Fruit fly (Drosophila melanogaster) whole organism, wandering third instar larva: Measurements from ENCODE around the gene mew.

Experiments
- CG32264 ChIP-seq: fragments of 200-800 bp; sonication (Bioruptor generic); optimal IDR thresholded peaks from 2 replicates; lab custom pipeline; 2016; ENCODE audit warnings: missing biosample characterization, missing genetic modification characterization
- CG9705 ChIP-seq: fragments of 200-800 bp; sonication (Bioruptor generic); optimal IDR thresholded peaks from 2 replicates; lab custom pipeline; 2018; ENCODE audit warnings: missing biosample characterization, mild to moderate bottlenecking, missing genetic modification characterization
- Dif ChIP-seq: fragments of 200-275, 200-300 bp; sonication (Bioruptor generic); optimal IDR thresholded peaks from 2 replicates; lab custom pipeline; 2018; ENCODE audit warnings: missing biosample characterization, missing genetic modification characterization; ENCODE audit not compliant: partially characterized antibody
- HLH106 ChIP-seq: fragments of 200-800 bp; optimal IDR thresholded peaks from 3 replicates; lab custom pipeline; 2019; ENCODE audit warnings: missing biosample characterization, mild to moderate bottlenecking, missing genetic modification characterization, moderate library complexity
- Hr78 ChIP-seq: fragments of >200 bp; optimal IDR thresholded peaks from 2 replicates; lab custom pipeline; 2017; ENCODE audit warnings: missing biosample characterization, missing genetic modification characterization
- Hr83 ChIP-seq: fragments of 200-300 bp; sonication (Bioruptor generic); optimal IDR thresholded peaks from 2 replicates; lab custom pipeline; 2016; ENCODE audit warnings: missing biosample characterization, mild to moderate bottlenecking, missing genetic modification characterization, moderate library complexity; ENCODE audit not compliant: poor library complexity, severe bottlenecking
- Jra ChIP-seq: sonication (Bioruptor generic); optimal IDR thresholded peaks from 2 replicates; lab custom pipeline; 2016; ENCODE audit warnings: missing biosample characterization, missing genetic modification characterization
- Myc ChIP-seq: fragments of >200 bp; optimal IDR thresholded peaks from 2 replicates; lab custom pipeline; 2017
- N ChIP-seq: fragments of >200 bp; optimal IDR thresholded peaks from 2 replicates; lab custom pipeline; 2018; ENCODE audit warnings: missing biosample characterization, missing external identifiers, missing genetic modification characterization
- OdsH ChIP-seq: fragments of 200-800 bp; sonication (Bioruptor generic); optimal IDR thresholded peaks from 2 replicates; lab custom pipeline; 2016; ENCODE audit warnings: missing biosample characterization, mild to moderate bottlenecking, missing genetic modification characterization
- Rel ChIP-seq, 2 experiments: fragments of 200-800 bp; sonication (Bioruptor generic) in 1 of 2; optimal IDR thresholded peaks; 2 replicates in 1 of 2; 3 replicates in 1 of 2; lab custom pipeline; 2016 to 2019; ENCODE audit warnings: mild to moderate bottlenecking in 2 of 2, missing biosample characterization in 2 of 2, missing genetic modification characterization in 2 of 2, moderate library complexity in 1 of 2
- Sp1 ChIP-seq: fragments of 200-800 bp; sonication (Bioruptor generic); optimal IDR thresholded peaks from 3 replicates; lab custom pipeline; 2019; ENCODE audit warnings: missing biosample characterization, mild to moderate bottlenecking, missing genetic modification characterization, moderate library complexity
- Vsx2 ChIP-seq: fragments of 200-300, 225-300 bp; sonication (Bioruptor generic); optimal IDR thresholded peaks from 2 replicates; lab custom pipeline; 2018; ENCODE audit warnings: missing biosample characterization, missing genetic modification characterization; ENCODE audit not compliant: partially characterized antibody
- br ChIP-seq: fragments of 200-800 bp; sonication (Bioruptor generic); optimal IDR thresholded peaks from 2 replicates; lab custom pipeline; 2016; ENCODE audit warnings: missing biosample characterization, missing genetic modification characterization
- dl ChIP-seq, 2 experiments: fragments of 175-275, 200-275 bp in 1 of 2; fragments of 200-275 bp in 1 of 2; sonication (Bioruptor generic); optimal IDR thresholded peaks; lab custom pipeline; 2018; ENCODE audit warnings: mild to moderate bottlenecking in 2 of 2, missing biosample characterization in 2 of 2, missing genetic modification characterization in 2 of 2, moderate library complexity in 2 of 2; ENCODE audit not compliant: partially characterized antibody in 2 of 2, insufficient read depth in 1 of 2
- dmrt93B ChIP-seq: fragments of 200-800 bp; sonication (Bioruptor generic); optimal IDR thresholded peaks from 2 replicates; lab custom pipeline; 2018; ENCODE audit warnings: missing biosample characterization, mild to moderate bottlenecking, missing genetic modification characterization
- dsf ChIP-seq: sonication (Bioruptor generic); optimal IDR thresholded peaks from 2 replicates; lab custom pipeline; 2016; ENCODE audit warnings: missing biosample characterization, missing genetic modification characterization, borderline replicate concordance
- foxo ChIP-seq, 2 experiments: fragments of 200-800 bp; sonication (Bioruptor generic); optimal IDR thresholded peaks; 2 replicates in 1 of 2; 3 replicates in 1 of 2; lab custom pipeline; 2016 to 2017; ENCODE audit warnings: missing biosample characterization in 2 of 2, missing genetic modification characterization in 2 of 2
- jim ChIP-seq: fragments of 175-275, 200-325 bp; sonication (Bioruptor generic); optimal IDR thresholded peaks from 2 replicates; lab custom pipeline; 2016; ENCODE audit warnings: missing biosample characterization, mild to moderate bottlenecking, missing genetic modification characterization
- lola ChIP-seq: fragments of >200 bp; optimal IDR thresholded peaks from 2 replicates; lab custom pipeline; 2017; ENCODE audit warnings: missing biosample characterization, missing genetic modification characterization
- pan ChIP-seq: fragments of >200 bp; optimal IDR thresholded peaks from 2 replicates; lab custom pipeline; 2017
- psq ChIP-seq: fragments of 200-800 bp; sonication (Bioruptor generic); optimal IDR thresholded peaks from 3 replicates; lab custom pipeline; 2017; ENCODE audit warnings: missing biosample characterization, mild to moderate bottlenecking, missing genetic modification characterization, moderate library complexity
- sage ChIP-seq: fragments of 200-800 bp; sonication (Bioruptor generic); optimal IDR thresholded peaks from 2 replicates; lab custom pipeline; 2016; ENCODE audit warnings: missing biosample characterization, mild to moderate bottlenecking, missing genetic modification characterization
- sv ChIP-seq: fragments of 200-800 bp; sonication (Bioruptor generic); optimal IDR thresholded peaks from 3 replicates; lab custom pipeline; 2016; ENCODE audit warnings: missing biosample characterization, missing genetic modification characterization
- tai ChIP-seq: sonication (Bioruptor generic); optimal IDR thresholded peaks from 2 replicates; lab custom pipeline; 2016; ENCODE audit warnings: missing biosample characterization, missing genetic modification characterization
- woc ChIP-seq: sonication (Bioruptor generic); optimal IDR thresholded peaks from 2 replicates; lab custom pipeline; 2016; ENCODE audit warnings: missing biosample characterization, mild to moderate bottlenecking, missing genetic modification characterization

The mew gene

DNA sequence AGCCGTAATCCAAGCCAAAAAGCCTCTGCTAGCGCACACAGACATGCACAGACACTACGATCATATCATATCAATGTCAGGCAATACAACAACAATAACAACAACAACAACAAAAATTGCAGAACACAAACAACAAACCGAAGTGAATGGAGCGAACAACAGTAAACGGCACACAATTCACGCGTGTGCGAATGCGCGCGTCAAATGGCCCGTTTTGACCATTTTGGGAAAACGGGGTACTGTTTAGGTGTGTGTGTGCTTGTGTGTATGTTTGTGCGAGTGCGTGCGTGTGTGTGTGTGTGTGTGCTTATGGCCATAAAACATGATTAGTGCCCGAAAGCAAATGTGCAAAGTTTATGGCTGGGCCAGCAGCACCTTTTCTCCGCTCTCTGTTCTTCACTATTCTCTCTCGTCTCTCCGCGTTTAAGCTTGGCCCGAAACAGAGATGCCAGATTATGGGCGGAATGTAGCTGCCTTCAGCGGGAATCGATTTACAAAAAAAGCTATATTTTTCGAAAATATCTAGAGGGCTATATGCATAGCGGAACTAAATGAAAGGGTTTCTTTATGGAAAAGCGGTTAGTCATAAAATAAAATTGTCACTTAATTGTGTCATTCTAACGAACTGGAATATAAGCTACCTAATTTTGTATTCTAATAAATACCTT lies 42.7 kb upstream of the mew start:
- TF ChIP-seq pan (no peak), dsf (no peak), dl (GFP tag; optimal IDR thresholded peaks at IDR 0.05; lab: Kevin White, UChicago; ENCODE audit: insufficient read depth in 1 of 2, partially characterized antibody in 2 of 2) (no peak), dmrt93B (GFP tag; lab: Kevin White, UChicago) (no peak), woc (GFP tag; lab: Kevin White, UChicago) (peak; percentile 30), Sp1 (GFP tag; lab: Kevin White, UChicago) (no peak), Myc (lab: Kevin White, UChicago) (peak; percentile 59), br (GFP tag; lab: Kevin White, UChicago) (no peak), Rel (GFP tag; optimal IDR thresholded peaks at IDR 0.05; lab: Kevin White, UChicago) (no peak), Rel (tag; optimal IDR thresholded peaks at IDR 0.05; lab: Kevin White, UChicago) (no peak), lola (GFP tag; lab: Kevin White, UChicago) (no peak), Dif (GFP tag; lab: Kevin White, UChicago) (peak; percentile 17), sage (GFP tag; lab: Kevin White, UChicago) (no peak), HLH106 (tag; lab: Kevin White, UChicago) (no peak)

dm6 chrX:13296405-13297183 lies 38.3 kb upstream of the mew start, which contains the start of gene CG1622:
TSS of gene CG1622 (plus strand) at chrX:13297082.
- no peak for TF ChIP-seq Jra
- no peak for TF ChIP-seq Rel (GFP tag; optimal IDR thresholded peaks at IDR 0.05; lab: Kevin White, UChicago)
- TF ChIP-seq Rel (tag; optimal IDR thresholded peaks at IDR 0.05; lab: Kevin White, UChicago), result peak; percentile 56
- peak; percentile 42 for TF ChIP-seq Sp1 (GFP tag; lab: Kevin White, UChicago)
- no peak for TF ChIP-seq pan
- TF ChIP-seq Hr83 (GFP tag; lab: Kevin White, UChicago), result no peak
- no peak for TF ChIP-seq Hr78 (GFP tag; lab: Kevin White, UChicago)
- TF ChIP-seq CG9705, result no peak
- peak; percentile 32 for TF ChIP-seq psq (GFP tag; lab: Kevin White, UChicago)
- TF ChIP-seq HLH106 (tag; lab: Kevin White, UChicago), result peak; percentile 59
- peak in 1 of 2 experiments; percentile 49 for TF ChIP-seq foxo (GFP tag; optimal IDR thresholded peaks at IDR 0.05; lab: Kevin White, UChicago)
- no peak for TF ChIP-seq CG32264
- TF ChIP-seq sv (GFP tag; lab: Kevin White, UChicago), result peak; percentile 14

DNA sequence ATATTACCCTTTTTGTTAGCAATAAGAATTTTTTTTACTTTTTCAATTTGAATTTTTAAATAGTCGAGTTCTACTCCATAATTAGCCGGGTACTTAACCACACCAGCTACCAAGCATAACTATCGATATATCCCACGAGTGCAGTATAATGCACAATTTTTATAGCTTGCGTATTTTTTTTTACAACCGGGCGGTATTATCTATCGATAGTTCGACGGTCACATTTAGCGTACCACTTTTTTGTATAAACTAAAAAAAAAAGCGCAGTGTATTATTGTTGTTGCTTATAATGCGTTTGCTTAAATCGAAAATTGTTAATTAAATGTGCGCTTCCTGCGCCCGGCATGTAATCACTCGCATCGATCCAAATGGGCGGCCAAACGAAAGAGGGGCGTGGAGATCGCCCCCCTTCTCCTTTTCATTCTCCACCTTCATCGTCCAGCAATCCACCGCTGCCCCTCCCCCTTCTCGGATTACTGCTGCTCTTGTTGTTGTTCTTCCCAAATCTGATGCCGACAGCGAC lies 29.6 kb upstream of the mew start, which contains the start of gene Remo:
Remo (plus strand) TSS at position 198 of the 523 bp plus-strand sequence.
- TF ChIP-seq OdsH (GFP tag; lab: Kevin White, UChicago), result peak; percentile 0
- no peak for TF ChIP-seq Rel (GFP tag; optimal IDR thresholded peaks at IDR 0.05; lab: Kevin White, UChicago)
- TF ChIP-seq Rel (tag; optimal IDR thresholded peaks at IDR 0.05; lab: Kevin White, UChicago), result peak; percentile 38
- TF ChIP-seq Vsx2, result no peak
- TF ChIP-seq Hr78 (GFP tag; lab: Kevin White, UChicago), result no peak

- TF ChIP-seq N (GFP tag; lab: Kevin White, UChicago) (no peak), Rel (GFP tag; optimal IDR thresholded peaks at IDR 0.05; lab: Kevin White, UChicago) (no peak), Rel (tag; optimal IDR thresholded peaks at IDR 0.05; lab: Kevin White, UChicago) (peak; percentile 71), tai (no peak), jim (GFP tag; lab: Kevin White, UChicago) (no peak), lola (GFP tag; lab: Kevin White, UChicago) (no peak)
Observed at dm6 chrX:13285749-13286336, 27.6 kb upstream of the mew start.
